Worm (Caenorhabditis elegans) whole organism, L4 larva: ENCODE results near the gene C35D6.13.

Experiments used
- ceh-82 ChIP-seq: sonication (generic microtip); optimal IDR thresholded peaks from 2 replicates; lab custom pipeline; 2017; ENCODE audit warnings: missing biosample characterization, missing genetic modification characterization
- fkh-10 ChIP-seq: fragments of 150-350 bp; optimal IDR thresholded peaks from 2 replicates; lab custom pipeline; 2014; ENCODE audit warnings: missing biosample characterization, missing genetic modification reagents, missing genetic modification characterization
- nhr-6 ChIP-seq: fragments of 150-350 bp; optimal IDR thresholded peaks from 2 replicates; lab custom pipeline; 2014; ENCODE audit warnings: missing biosample characterization, missing genetic modification characterization
- saeg-2 ChIP-seq: fragments of 200-800 bp; sonication (Bioruptor generic); IDR thresholded peaks from 2 replicates; pipeline ENCODE4 v1.3.6; 2022; ENCODE audit warnings: missing genetic modification reagents, missing genetic modification characterization, missing compliant biosample characterization
- unc-39 ChIP-seq: sonication (generic microtip); optimal IDR thresholded peaks from 2 replicates; lab custom pipeline; 2017; ENCODE audit warnings: missing biosample characterization, missing genetic modification characterization
- unc-62 ChIP-seq, 3 experiments: fragments of 150-350 bp in 1 of 3; sonication (generic microtip); optimal IDR thresholded peaks in 2 of 3; peaks in 1 of 3; 1 replicate in 1 of 3; 2 replicates in 2 of 3; lab custom pipeline; 2014 to 2017; ENCODE audit warnings: missing biosample characterization in 3 of 3, missing genetic modification characterization in 3 of 3, missing genetic modification reagents in 3 of 3, missing genotype in 1 of 3

DNA sequence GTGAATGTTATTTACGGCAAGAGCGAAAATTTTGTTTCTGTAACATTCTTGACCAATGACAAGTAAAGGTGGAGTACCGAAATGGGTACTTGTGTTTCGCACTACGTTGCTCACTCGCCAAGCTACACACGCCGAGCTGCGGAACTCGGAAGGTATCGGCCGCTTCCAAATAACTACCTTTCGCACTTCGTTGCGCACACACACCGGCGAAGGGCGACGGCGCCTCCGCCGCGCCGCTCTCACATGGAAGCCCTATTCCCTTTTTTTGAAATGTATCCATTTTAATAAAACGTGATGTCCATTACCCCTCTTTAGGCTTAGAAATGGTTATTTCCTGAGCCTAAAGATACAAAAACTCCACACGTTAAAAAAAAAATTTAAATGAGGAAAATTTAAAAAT, 29.9 kb upstream of the C35D6.13 start:
- TF ChIP-seq unc-39 (tag; lab: Kevin White, UChicago) (no peak), saeg-2 (GFP tag; lab: Robert Waterston, UW) (no peak), fkh-10 (GFP tag; lab: Kevin White, UChicago) (no peak), unc-62 (GFP tag; optimal IDR thresholded peaks at IDR 0.05 in 1 of 2; lab: Kevin White, UChicago) (no peak), unc-62 (tag; optimal IDR thresholded peaks at IDR 0.05; lab: Kevin White, UChicago) (no peak), ceh-82 (tag; lab: Kevin White, UChicago) (no peak), nhr-6 (no peak)
